In the genomic region with DNA sequence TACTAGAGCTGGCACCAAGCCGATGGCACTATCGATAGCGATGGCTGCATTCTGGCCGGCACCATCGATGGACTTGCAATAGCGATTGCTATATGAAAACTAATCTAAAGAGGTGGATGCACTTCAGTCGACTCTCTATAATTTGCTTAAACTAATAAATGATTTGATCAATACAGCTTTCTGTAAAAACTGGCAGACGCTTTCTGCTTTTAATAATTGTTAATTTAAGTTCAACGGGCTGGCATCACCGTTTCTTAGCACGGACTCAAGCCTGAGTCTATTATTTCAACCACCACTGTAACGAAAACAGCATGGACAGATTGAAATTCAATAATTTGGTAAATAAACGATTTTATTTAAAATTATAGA, we compare ENCODE assay signal across 4 fruit fly cellular contexts.
TF ChIP-seq lines count a peak whose summit lies in the region.

TSS of gene Ras85D (minus strand) at position 16 of the 369 bp plus-strand sequence.
TSS of gene Rlb1 (plus strand) at position 276 of the 369 bp plus-strand sequence.

TF ChIP-seq in whole organism, adult, 20 proteins besides CTCF, POLR2A, EP300 and RAD21 (continued from another document):
- TF ChIP-seq Hr96 (GFP tag; optimal IDR thresholded peaks at IDR 0.05; lab: Kevin White, UChicago) (no peak), tj (GFP tag; optimal IDR thresholded peaks at IDR 0.05; lab: Kevin White, UChicago) (peak; percentile 46), cic (GFP tag; optimal IDR thresholded peaks at IDR 0.05; lab: Kevin White, UChicago) (no peak)

TF ChIP-seq in whole organism, embryonic, 481 proteins besides CTCF, POLR2A, EP300 and RAD21 (continued from another document and continues in another):
- no peak for TF ChIP-seq pan (optimal IDR thresholded peaks at IDR 0.05; lab: Kevin White, UChicago)
- TF ChIP-seq pan (GFP tag; optimal IDR thresholded peaks at IDR 0.05 in 1 of 2, IDR thresholded peaks at IDR 0.05 in 1 of 2): no peak
- TF ChIP-seq CG33213 (GFP tag; optimal IDR thresholded peaks at IDR 0.05; lab: Kevin White, UChicago): peak; percentile 75
- TF ChIP-seq sug (tag; optimal IDR thresholded peaks at IDR 0.05; lab: Kevin White, UChicago): peak; percentile 84
- TF ChIP-seq tx (GFP tag; optimal IDR thresholded peaks at IDR 0.05; lab: Kevin White, UChicago): peak; percentile 77
- peak; percentile 37 for TF ChIP-seq CG10209 (GFP tag; optimal IDR thresholded peaks at IDR 0.05; lab: Kevin White, UChicago)
- peak; percentile 89 for TF ChIP-seq Max (GFP tag; optimal IDR thresholded peaks at IDR 0.05; lab: Kevin White, UChicago)
- TF ChIP-seq Hmx (GFP tag; optimal IDR thresholded peaks at IDR 0.05; lab: Kevin White, UChicago): peak; percentile 47
- peak; percentile 86 for TF ChIP-seq HmgZ (tag; optimal IDR thresholded peaks at IDR 0.05; lab: Kevin White, UChicago)
- peak; percentile 98 for TF ChIP-seq BEAF-32 (GFP tag; optimal IDR thresholded peaks at IDR 0.05; lab: Kevin White, UChicago)
- TF ChIP-seq emc (GFP tag; optimal IDR thresholded peaks at IDR 0.05; lab: Kevin White, UChicago): peak; percentile 37
- TF ChIP-seq Usf (GFP tag; optimal IDR thresholded peaks at IDR 0.05; lab: Kevin White, UChicago): peak; percentile 14
- peak; percentile 78 for TF ChIP-seq CG6272 (GFP tag; IDR thresholded peaks at IDR 0.05; lab: Robert Waterston, UW)
- peak; percentile 88 for TF ChIP-seq lilli (GFP tag; optimal IDR thresholded peaks at IDR 0.05; lab: Kevin White, UChicago)
- TF ChIP-seq eyg (GFP tag; optimal IDR thresholded peaks at IDR 0.05; lab: Kevin White, UChicago): peak; percentile 42
- peak; percentile 83 for TF ChIP-seq dpn (GFP tag; optimal IDR thresholded peaks at IDR 0.05; lab: Kevin White, UChicago)
- TF ChIP-seq Ets97D (GFP tag; optimal IDR thresholded peaks at IDR 0.05; lab: Kevin White, UChicago): peak; percentile 77
- TF ChIP-seq CG7963 (GFP tag; IDR thresholded peaks at IDR 0.05; lab: Robert Waterston, UW; ENCODE audit: partially characterized antibody): no peak
- peak; percentile 86 for TF ChIP-seq ems (GFP tag; optimal IDR thresholded peaks at IDR 0.05; lab: Kevin White, UChicago)
- peak; percentile 29 for TF ChIP-seq D19A (tag; optimal IDR thresholded peaks at IDR 0.05; lab: Kevin White, UChicago)
- peak; percentile 29 for TF ChIP-seq CG8388 (GFP tag; optimal IDR thresholded peaks at IDR 0.05; lab: Kevin White, UChicago)
- TF ChIP-seq Sox102F (GFP tag; optimal IDR thresholded peaks at IDR 0.05; lab: Kevin White, UChicago): no peak
- TF ChIP-seq CG3163 (GFP tag; optimal IDR thresholded peaks at IDR 0.05; lab: Kevin White, UChicago): peak; percentile 69
- peak; percentile 61 for TF ChIP-seq CG1233 (GFP tag; optimal IDR thresholded peaks at IDR 0.05; lab: Kevin White, UChicago)
- TF ChIP-seq CG6791 (GFP tag; IDR thresholded peaks at IDR 0.05; lab: Robert Waterston, UW; ENCODE audit: partially characterized antibody): no peak
- TF ChIP-seq Dek (tag; optimal IDR thresholded peaks at IDR 0.05; lab: Kevin White, UChicago): peak; percentile 59
- TF ChIP-seq chif (GFP tag; optimal IDR thresholded peaks at IDR 0.05; lab: Kevin White, UChicago): peak; percentile 72 to 74
- TF ChIP-seq bab2 (GFP tag; optimal IDR thresholded peaks at IDR 0.05; lab: Kevin White, UChicago): peak; percentile 87
- TF ChIP-seq sr (GFP tag; IDR thresholded peaks at IDR 0.05; lab: Robert Waterston, UW): no peak
- TF ChIP-seq ERR (GFP tag; optimal IDR thresholded peaks at IDR 0.05; lab: Kevin White, UChicago): peak; percentile 69
- no peak for TF ChIP-seq nom (GFP tag; optimal IDR thresholded peaks at IDR 0.05; lab: Kevin White, UChicago)
- no peak for TF ChIP-seq crol (GFP tag; IDR thresholded peaks at IDR 0.05; lab: Robert Waterston, UW)
- TF ChIP-seq CG6854 (GFP tag; optimal IDR thresholded peaks at IDR 0.05; lab: Kevin White, UChicago): no peak
- TF ChIP-seq fd102C (GFP tag; optimal IDR thresholded peaks at IDR 0.05; lab: Kevin White, UChicago): no peak
- no peak for TF ChIP-seq oc (tag; optimal IDR thresholded peaks at IDR 0.05; lab: Kevin White, UChicago)
- peak; percentile 83 for TF ChIP-seq jumu (GFP tag; optimal IDR thresholded peaks at IDR 0.05; lab: Kevin White, UChicago)
- peak; percentile 44 for TF ChIP-seq CG9437 (GFP tag; optimal IDR thresholded peaks at IDR 0.05; lab: Kevin White, UChicago)
- TF ChIP-seq CG16863 (GFP tag; optimal IDR thresholded peaks at IDR 0.05; lab: Kevin White, UChicago): peak; percentile 72
- TF ChIP-seq Sry-δ (GFP tag; optimal IDR thresholded peaks at IDR 0.05; lab: Kevin White, UChicago): peak; percentile 99
- no peak for TF ChIP-seq CG34224 (GFP tag; IDR thresholded peaks at IDR 0.05; lab: Robert Waterston, UW; ENCODE audit: partially characterized antibody)
- peak; percentile 76 for TF ChIP-seq chn (GFP tag; optimal IDR thresholded peaks at IDR 0.05; lab: Kevin White, UChicago)

TF ChIP-seq in whole organism, prepupa, 60 proteins besides CTCF, POLR2A, EP300 and RAD21 (continued from another document):
- TF ChIP-seq Ets96B (tag; optimal IDR thresholded peaks at IDR 0.05; lab: Kevin White, UChicago) (peak; percentile 14), lz (GFP tag; optimal IDR thresholded peaks at IDR 0.05; lab: Kevin White, UChicago) (peak; percentile 70), Smox (GFP tag; optimal IDR thresholded peaks at IDR 0.05; lab: Kevin White, UChicago) (no peak), CG6792 (GFP tag; optimal IDR thresholded peaks at IDR 0.05; lab: Kevin White, UChicago) (peak; percentile 35), fkh (GFP tag; optimal IDR thresholded peaks at IDR 0.05; lab: Kevin White, UChicago) (peak; percentile 29), CG10669 (GFP tag; optimal IDR thresholded peaks at IDR 0.05; lab: Kevin White, UChicago) (no peak), fd59A (GFP tag; optimal IDR thresholded peaks at IDR 0.05; lab: Kevin White, UChicago) (no peak), CG3919 (GFP tag; optimal IDR thresholded peaks at IDR 0.05; lab: Kevin White, UChicago) (no peak), Lpt (GFP tag; optimal IDR thresholded peaks at IDR 0.05; lab: Kevin White, UChicago) (peak; percentile 14), CG16779 (tag; optimal IDR thresholded peaks at IDR 0.05; lab: Kevin White, UChicago) (no peak), Sox14 (GFP tag; optimal IDR thresholded peaks at IDR 0.05; lab: Kevin White, UChicago) (peak; percentile 68), Hr39 (GFP tag; optimal IDR thresholded peaks at IDR 0.05; lab: Kevin White, UChicago) (peak; percentile 79), CG15336 (GFP tag; IDR thresholded peaks at IDR 0.05; lab: Robert Waterston, UW) (no peak), dsx (GFP tag; optimal IDR thresholded peaks at IDR 0.05; lab: Kevin White, UChicago; ENCODE audit: poor library complexity, severe bottlenecking) (no peak), pdm3 (GFP tag; optimal IDR thresholded peaks at IDR 0.05; lab: Kevin White, UChicago) (no peak), Met (GFP tag; optimal IDR thresholded peaks at IDR 0.05; lab: Kevin White, UChicago) (no peak), ss (GFP tag; optimal IDR thresholded peaks at IDR 0.05; lab: Kevin White, UChicago) (no peak), CG8319 (GFP tag; optimal IDR thresholded peaks at IDR 0.05; lab: Kevin White, UChicago) (no peak), esn (GFP tag; optimal IDR thresholded peaks at IDR 0.05; lab: Kevin White, UChicago) (peak; percentile 73), Sox102F (GFP tag; optimal IDR thresholded peaks at IDR 0.05; lab: Kevin White, UChicago) (no peak), CG3032 (tag; optimal IDR thresholded peaks at IDR 0.05; lab: Kevin White, UChicago) (peak; percentile 58), CG9139 (GFP tag; optimal IDR thresholded peaks at IDR 0.05; lab: Kevin White, UChicago) (no peak), dac (GFP tag; optimal IDR thresholded peaks at IDR 0.05; lab: Kevin White, UChicago) (no peak), Eip93F (GFP tag; optimal IDR thresholded peaks at IDR 0.05; lab: Kevin White, UChicago) (no peak), acj6 (GFP tag; optimal IDR thresholded peaks at IDR 0.05; lab: Kevin White, UChicago) (peak; percentile 69), CG6854 (GFP tag; optimal IDR thresholded peaks at IDR 0.05; lab: Kevin White, UChicago) (no peak), CG11762 (GFP tag; optimal IDR thresholded peaks at IDR 0.05; lab: Kevin White, UChicago; ENCODE audit: insufficient read depth) (no peak), Blimp-1 (GFP tag; optimal IDR thresholded peaks at IDR 0.05; lab: Kevin White, UChicago) (no peak), Hr38 (GFP tag; optimal IDR thresholded peaks at IDR 0.05; lab: Kevin White, UChicago) (peak; percentile 29), topi (GFP tag; optimal IDR thresholded peaks at IDR 0.05; lab: Kevin White, UChicago) (peak; percentile 49), CG10631 (GFP tag; optimal IDR thresholded peaks at IDR 0.05; lab: Kevin White, UChicago) (no peak), CG32006 (GFP tag; optimal IDR thresholded peaks at IDR 0.05; lab: Kevin White, UChicago) (no peak)

TF ChIP-seq in whole organism, wandering third instar larva, 38 proteins besides CTCF, POLR2A, EP300 and RAD21 (continued from another document):
- peak; percentile 68 for TF ChIP-seq br (GFP tag; optimal IDR thresholded peaks at IDR 0.05; lab: Kevin White, UChicago)
- no peak for TF ChIP-seq Dfd (GFP tag; optimal IDR thresholded peaks at IDR 0.05; lab: Kevin White, UChicago)
- peak; percentile 62 for TF ChIP-seq psq (GFP tag; optimal IDR thresholded peaks at IDR 0.05; lab: Kevin White, UChicago)
- TF ChIP-seq dl (GFP tag; optimal IDR thresholded peaks at IDR 0.05; lab: Kevin White, UChicago; ENCODE audit: insufficient read depth in 1 of 2, partially characterized antibody in 2 of 2): no peak
- TF ChIP-seq h (GFP tag; optimal IDR thresholded peaks at IDR 0.05; lab: Kevin White, UChicago): peak; percentile 76
- TF ChIP-seq Hr78 (GFP tag; optimal IDR thresholded peaks at IDR 0.05; lab: Kevin White, UChicago): no peak
